Worm (Caenorhabditis elegans) whole organism, early embryonic: ENCODE measurements around the gene AH9.6.
A peak's percentile ranks its signal among the peaks of the same experiment; 100 is the strongest.

Experiments
- B0310.2 ChIP-seq: sonication (generic microtip); optimal IDR thresholded peaks from 2 replicates; lab custom pipeline; 2016; ENCODE audit warnings: mild to moderate bottlenecking, missing genetic modification characterization, missing compliant biosample characterization
- F13C5.2 ChIP-seq: sonication (generic microtip); optimal IDR thresholded peaks from 2 replicates; lab custom pipeline; 2017; ENCODE audit warnings: mild to moderate bottlenecking, missing genetic modification characterization, inconsistent platforms, missing compliant biosample characterization
- aly-1 ChIP-seq: sonication (generic microtip); optimal IDR thresholded peaks from 2 replicates; lab custom pipeline; 2016; ENCODE audit warnings: missing genetic modification characterization, missing compliant biosample characterization
- ama-1 ChIP-seq: fragments of 150-350 bp; optimal IDR thresholded peaks from 2 replicates; lab custom pipeline; 2014
- ceh-13 ChIP-seq: fragments of 200-800 bp; sonication (Bioruptor generic); optimal IDR thresholded peaks from 2 replicates; lab custom pipeline; 2018; ENCODE audit warnings: mild to moderate bottlenecking, missing genetic modification characterization, missing compliant biosample characterization
- ceh-36 ChIP-seq: sonication (generic microtip); optimal IDR thresholded peaks from 2 replicates; lab custom pipeline; 2016; ENCODE audit warnings: missing genetic modification characterization, inconsistent platforms, missing compliant biosample characterization
- ets-7 ChIP-seq: sonication (generic microtip); optimal IDR thresholded peaks from 2 replicates; lab custom pipeline; 2016; ENCODE audit warnings: missing genotype, missing genetic modification characterization, missing compliant biosample characterization
- flt-1 ChIP-seq: fragments of 200-800 bp; sonication (Bioruptor generic); IDR thresholded peaks from 2 replicates; pipeline ENCODE4 v1.3.6; 2022; ENCODE audit warnings: missing genetic modification characterization, missing compliant biosample characterization
- hmbx-1 ChIP-seq: sonication (generic microtip); optimal IDR thresholded peaks from 2 replicates; lab custom pipeline; 2016; ENCODE audit warnings: mild to moderate bottlenecking, missing genetic modification characterization, missing compliant biosample characterization
- hmg-4 ChIP-seq: fragments of 200-800 bp; sonication (Bioruptor generic); optimal IDR thresholded peaks from 2 replicates; lab custom pipeline; 2018; ENCODE audit warnings: mild to moderate bottlenecking, missing genetic modification characterization, missing compliant biosample characterization
- hnd-1 ChIP-seq: sonication (generic microtip); optimal IDR thresholded peaks from 2 replicates; lab custom pipeline; 2016; ENCODE audit warnings: missing genetic modification characterization, missing compliant biosample characterization
- pes-1 ChIP-seq: fragments of 200-800 bp; sonication (Bioruptor generic); IDR thresholded peaks from 2 replicates; pipeline ENCODE4 v1.3.6; 2022; ENCODE audit warnings: missing genetic modification reagents, missing genetic modification characterization, missing compliant biosample characterization
- scrt-1 ChIP-seq: fragments of 200-800 bp; sonication (Bioruptor generic); IDR thresholded peaks from 2 replicates; pipeline ENCODE4 v1.3.6; 2022; ENCODE audit warnings: missing genetic modification characterization, missing compliant biosample characterization
- sea-1 ChIP-seq: fragments of 200-800 bp; sonication (Bioruptor generic); conservative IDR thresholded peaks from 2 replicates; pipeline ENCODE4 v1.3.6; 2022; ENCODE audit warnings: missing genetic modification characterization, missing compliant biosample characterization
- tbx-11 ChIP-seq: fragments of 200-800 bp; sonication (Bioruptor generic); IDR thresholded peaks from 2 replicates; pipeline ENCODE4 v1.3.6; 2022; ENCODE audit warnings: missing genetic modification characterization, missing compliant biosample characterization
- tbx-37 ChIP-seq: fragments of 200-800 bp; sonication (Bioruptor generic); conservative IDR thresholded peaks from 2 replicates; pipeline ENCODE4 v1.3.6; 2022; ENCODE audit warnings: missing genetic modification reagents, missing genetic modification characterization, missing compliant biosample characterization
- tra-4 ChIP-seq: sonication (generic microtip); optimal IDR thresholded peaks from 2 replicates; lab custom pipeline; 2017; ENCODE audit warnings: missing genetic modification characterization, missing compliant biosample characterization

The AH9.6 gene

DNA sequence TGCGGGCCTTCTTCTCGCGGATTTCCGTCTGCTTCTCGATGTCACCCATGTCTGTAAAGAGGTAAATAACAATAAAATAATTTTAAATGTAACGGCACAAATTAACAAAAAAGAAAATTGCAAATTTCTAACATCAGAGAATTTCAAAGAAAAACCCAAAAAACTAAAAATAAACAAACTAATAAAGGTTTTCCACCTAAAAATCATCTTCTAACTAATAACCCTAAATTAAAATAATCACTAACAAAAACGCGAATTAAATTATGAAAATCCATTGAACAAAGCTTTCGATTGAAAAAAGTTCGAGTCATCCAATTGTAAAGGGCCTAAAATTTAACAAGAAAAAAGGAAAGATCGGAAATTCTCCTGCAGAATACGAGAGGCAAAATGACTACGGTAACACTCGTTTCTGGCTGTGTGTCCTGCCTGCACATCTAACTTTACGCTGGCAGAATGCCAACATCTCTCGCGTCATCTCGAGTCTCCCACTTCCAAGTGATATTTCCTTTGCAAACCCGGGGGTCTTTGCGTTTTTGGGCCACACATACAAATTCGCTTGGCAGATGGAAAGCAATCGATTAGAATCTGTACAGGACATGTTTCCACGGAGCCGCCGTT lies 25.3 kb downstream of the AH9.6 start, which contains the start of gene rpl-11.2:
rpl-11.2 (minus strand) TSS at position 51 of the 618 bp plus-strand sequence.
- TF ChIP-seq hnd-1 (tag; lab: Kevin White, UChicago) (no peak), B0310.2 (tag; lab: Kevin White, UChicago) (no peak), aly-1 (no peak), scrt-1 (GFP tag; lab: Robert Waterston, UW) (no peak), hmg-4 (GFP tag; lab: Kevin White, UChicago) (peak; percentile 79), flt-1 (GFP tag; lab: Robert Waterston, UW) (peak; percentile 57; the same call in 1 of the 2 replicates), ceh-13 (GFP tag; lab: Kevin White, UChicago) (no peak), sea-1 (0 out of 2 replicates have a peak, but pooled peaks have one; percentile 23), hmbx-1 (tag; lab: Kevin White, UChicago) (peak; percentile 7), ama-1 (lab: Kevin White, UChicago) (no peak), F13C5.2 (tag; lab: Kevin White, UChicago) (peak; percentile 81), tbx-11 (no peak), ets-7 (no peak), tra-4 (no peak), pes-1 (GFP tag; lab: Robert Waterston, UW) (no peak; the same call in 1 of the 2 replicates), ceh-36 (no peak), tbx-37 (GFP tag; lab: Robert Waterston, UW) (peak; percentile 52; the same call in 1 of the 2 replicates)

DNA sequence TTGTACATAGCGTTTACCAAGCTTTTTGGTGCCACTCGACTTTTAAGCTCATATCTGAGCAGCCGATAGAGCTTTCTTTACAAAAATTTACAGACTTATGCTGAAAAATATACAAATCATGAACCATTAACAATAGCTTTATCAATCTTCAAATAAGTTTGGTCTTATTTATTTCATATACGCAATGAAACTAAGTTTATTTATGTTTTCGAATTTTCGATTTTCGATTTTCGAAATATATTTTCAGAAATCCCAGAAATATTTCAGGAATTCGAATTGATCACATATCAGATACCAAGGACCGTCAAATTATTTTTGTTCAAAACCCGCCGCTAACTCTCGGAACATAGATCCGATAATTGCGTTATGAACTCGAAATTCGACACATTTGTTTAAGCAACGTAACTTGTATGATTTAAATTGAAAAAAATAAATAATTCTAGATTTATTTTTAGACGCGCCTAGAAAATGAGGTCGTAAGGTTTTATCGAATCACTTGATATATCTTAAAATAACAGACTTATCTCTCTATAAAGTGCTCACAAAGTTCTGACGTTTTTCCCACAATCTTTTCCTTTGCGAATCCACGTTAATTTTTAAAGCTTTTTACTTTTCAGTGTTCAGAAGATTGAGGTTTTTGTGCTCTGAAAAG lies 26.7 kb downstream of the AH9.6 start:
- TF ChIP-seq ceh-36 = no peak
- TF ChIP-seq scrt-1 (GFP tag; lab: Robert Waterston, UW) = no peak
- no peak for TF ChIP-seq hmg-4 (GFP tag; lab: Kevin White, UChicago)
- TF ChIP-seq sea-1 = no peak
- no peak for TF ChIP-seq aly-1
- TF ChIP-seq tbx-37 (GFP tag; lab: Robert Waterston, UW) = no peak
- no peak for TF ChIP-seq hnd-1 (tag; lab: Kevin White, UChicago)
- TF ChIP-seq ets-7 = no peak

DNA sequence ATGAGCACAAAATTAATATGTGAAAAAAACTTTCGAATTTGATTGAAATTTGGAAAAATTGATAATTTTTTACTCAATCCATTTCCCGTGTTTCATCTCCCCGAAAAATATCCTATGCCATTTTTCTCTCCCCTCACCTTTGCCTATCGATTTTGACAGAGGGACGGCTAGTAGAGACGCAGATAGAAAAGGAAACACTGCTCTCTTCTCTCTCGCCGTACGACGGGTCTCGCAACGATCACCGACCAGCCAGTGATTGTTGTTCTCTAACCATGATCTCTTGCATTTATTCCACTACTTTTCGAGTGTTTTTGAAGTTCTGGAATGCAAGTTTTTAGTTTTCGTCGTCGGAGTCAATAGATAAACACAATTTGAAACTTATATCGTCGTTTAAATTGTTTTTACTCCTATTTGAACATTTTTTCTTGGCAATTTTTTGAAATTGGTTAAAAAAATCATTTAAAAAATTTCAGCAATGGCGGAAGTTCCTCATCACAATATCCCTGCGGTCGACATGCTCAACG lies 30.4 kb downstream of the AH9.6 start, which contains the start of gene vha-15:
vha-15 (plus strand) TSS at position 474 of the 524 bp plus-strand sequence.
- TF ChIP-seq F13C5.2 (tag; lab: Kevin White, UChicago) (peak; percentile 51), scrt-1 (GFP tag; lab: Robert Waterston, UW) (no peak)

DNA sequence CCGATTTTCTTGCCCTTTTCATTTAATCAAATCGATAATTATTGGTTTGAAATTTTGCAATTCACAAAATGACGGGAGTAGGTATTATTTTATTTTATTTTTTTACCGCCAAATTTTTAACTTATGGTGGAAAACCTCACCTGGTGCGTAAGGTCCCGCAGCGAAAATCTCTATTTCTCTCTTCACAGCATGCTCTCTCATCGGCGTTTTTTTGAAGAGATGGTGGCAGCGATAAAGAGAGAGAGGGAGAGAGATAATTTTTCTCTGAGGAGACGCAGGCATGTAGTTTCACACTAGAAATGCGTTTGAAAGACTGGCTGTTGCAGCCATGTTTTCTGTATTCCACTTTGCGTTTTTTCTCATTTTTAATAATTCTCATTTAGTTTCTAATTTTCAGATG lies 34.0 kb downstream of the AH9.6 start, which contains the start of gene T14F9.2:
T14F9.2 (plus strand) TSS at position 396 of the 400 bp plus-strand sequence.
- TF ChIP-seq scrt-1 (GFP tag; lab: Robert Waterston, UW) (no peak), aly-1 (no peak), sea-1 (no peak), tbx-37 (GFP tag; lab: Robert Waterston, UW) (no peak), tbx-11 (no peak), hnd-1 (tag; lab: Kevin White, UChicago) (no peak), tra-4 (no peak), hmg-4 (GFP tag; lab: Kevin White, UChicago) (no peak), B0310.2 (tag; lab: Kevin White, UChicago) (no peak), hmbx-1 (tag; lab: Kevin White, UChicago) (no peak), F13C5.2 (tag; lab: Kevin White, UChicago) (no peak), ama-1 (lab: Kevin White, UChicago) (no peak), pes-1 (GFP tag; lab: Robert Waterston, UW) (no peak), ets-7 (no peak), ceh-13 (GFP tag; lab: Kevin White, UChicago) (no peak), ceh-36 (no peak), flt-1 (GFP tag; lab: Robert Waterston, UW) (no peak)

DNA sequence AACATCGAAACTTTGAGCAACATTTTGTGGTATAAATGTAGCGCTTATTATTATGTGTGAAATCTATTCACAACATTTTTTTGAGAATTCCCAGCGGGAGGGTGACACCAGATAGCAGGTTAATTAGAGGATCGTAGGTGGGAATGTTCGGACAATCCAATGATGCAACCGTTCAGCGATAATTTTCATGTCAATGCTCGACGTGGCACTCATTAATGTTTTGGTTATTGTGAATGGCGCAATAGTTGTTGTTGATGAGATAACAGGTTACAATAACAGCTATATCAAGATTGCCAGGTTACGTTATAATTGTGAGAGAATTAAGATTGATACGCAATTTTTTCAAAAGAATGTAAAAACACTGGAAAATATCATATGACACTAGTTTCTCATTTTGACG lies 36.6 kb downstream of the AH9.6 start:
- TF ChIP-seq ama-1 (lab: Kevin White, UChicago) (no peak), tra-4 (no peak), scrt-1 (GFP tag; lab: Robert Waterston, UW) (no peak), ceh-36 (no peak), F13C5.2 (tag; lab: Kevin White, UChicago) (no peak), hnd-1 (tag; lab: Kevin White, UChicago) (no peak), sea-1 (no peak), pes-1 (GFP tag; lab: Robert Waterston, UW) (no peak), ets-7 (no peak), aly-1 (no peak), B0310.2 (tag; lab: Kevin White, UChicago) (no peak), hmg-4 (GFP tag; lab: Kevin White, UChicago) (no peak), flt-1 (GFP tag; lab: Robert Waterston, UW) (no peak), tbx-37 (GFP tag; lab: Robert Waterston, UW) (no peak), hmbx-1 (tag; lab: Kevin White, UChicago) (no peak)

DNA sequence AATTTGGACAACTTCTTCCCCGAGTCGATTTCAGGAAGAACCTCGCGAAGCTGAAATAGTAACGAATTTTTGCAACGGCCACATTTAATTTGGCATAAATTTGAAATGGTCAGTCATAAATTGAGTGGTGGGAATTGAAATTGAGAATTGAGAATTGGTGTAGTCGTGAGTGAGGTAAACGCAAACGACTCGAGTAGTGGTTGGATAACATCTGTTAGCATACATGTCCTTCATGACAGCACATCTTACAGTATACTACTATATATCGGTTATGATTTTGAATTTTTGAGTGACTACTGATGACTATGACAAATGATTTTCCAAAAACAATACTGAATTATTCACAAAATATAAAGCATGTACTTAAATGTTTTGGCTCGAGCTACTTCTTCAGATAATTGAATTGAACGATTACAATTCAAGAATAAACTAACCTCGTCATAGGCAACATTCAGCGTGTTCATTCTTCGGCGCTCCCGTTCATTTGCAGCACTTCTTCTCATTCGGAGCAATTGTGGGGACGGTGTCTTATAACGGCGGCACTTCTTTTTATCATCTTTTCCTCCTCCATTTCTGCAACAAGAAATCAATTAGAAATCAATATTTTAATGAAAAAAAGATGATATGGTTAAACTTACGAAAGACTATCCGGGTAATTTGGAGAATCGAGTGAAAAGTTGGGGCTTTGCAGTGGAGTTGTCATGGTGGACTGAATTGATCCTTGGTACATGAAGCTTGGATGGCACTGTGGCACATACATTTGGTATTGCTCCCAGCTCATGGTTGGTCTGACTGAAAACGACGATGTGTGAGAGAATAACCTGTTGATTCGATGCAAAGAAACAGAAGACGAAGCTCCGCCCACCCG lies 38.4 kb downstream of the AH9.6 start, which contains the start of gene lin-32:
lin-32 (minus strand) TSS at position 818 of the 868 bp plus-strand sequence.
- TF ChIP-seq flt-1 (GFP tag; lab: Robert Waterston, UW) (no peak), scrt-1 (GFP tag; lab: Robert Waterston, UW) (no peak), hnd-1 (tag; lab: Kevin White, UChicago) (no peak), F13C5.2 (tag; lab: Kevin White, UChicago) (no peak), aly-1 (no peak), hmg-4 (GFP tag; lab: Kevin White, UChicago) (no peak), B0310.2 (tag; lab: Kevin White, UChicago) (no peak), ceh-13 (GFP tag; lab: Kevin White, UChicago) (no peak), sea-1 (no peak), tbx-11 (no peak), pes-1 (GFP tag; lab: Robert Waterston, UW) (no peak), tbx-37 (GFP tag; lab: Robert Waterston, UW) (no peak), ets-7 (no peak), tra-4 (no peak)
